Worm (Caenorhabditis elegans): ENCODE data around the gene lmtr-2.

The lmtr-2 gene

DNA sequence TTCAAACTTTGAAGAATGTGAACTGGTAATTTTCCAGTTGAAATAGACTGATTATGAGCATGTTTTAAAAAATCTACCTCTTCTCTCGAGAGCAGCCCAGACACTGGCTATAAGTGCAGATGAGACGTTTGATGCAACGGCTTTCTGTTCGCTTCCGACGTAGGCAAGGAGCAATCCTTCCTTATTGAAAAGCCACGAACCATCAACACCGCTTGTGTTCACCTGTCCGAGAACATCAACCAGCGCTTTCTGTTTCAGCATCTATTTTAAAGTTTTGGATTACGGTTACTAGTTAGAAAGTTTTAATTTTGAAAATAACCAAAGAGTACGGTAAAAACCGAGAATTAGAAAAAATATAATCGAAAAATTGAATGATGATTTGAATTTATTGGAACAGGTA is at the start of gene lmtr-2:
Gene lmtr-2, minus strand, starts transcription at position 261 of the 400 bp plus-strand sequence.
- no peak for TF ChIP-seq unc-62 (GFP tag; optimal IDR thresholded peaks at IDR 0.05)
- TF ChIP-seq nhr-237 (tag; optimal IDR thresholded peaks at IDR 0.05) = no peak
- TF ChIP-seq mdl-1 (tag; optimal IDR thresholded peaks at IDR 0.05) = no peak
- no peak for TF ChIP-seq lin-13 (GFP tag; optimal IDR thresholded peaks at IDR 0.05)
- TF ChIP-seq elt-1 (tag; optimal IDR thresholded peaks at IDR 0.05) = no peak
- no peak for TF ChIP-seq nhr-21 (tag; optimal IDR thresholded peaks at IDR 0.05)

DNA sequence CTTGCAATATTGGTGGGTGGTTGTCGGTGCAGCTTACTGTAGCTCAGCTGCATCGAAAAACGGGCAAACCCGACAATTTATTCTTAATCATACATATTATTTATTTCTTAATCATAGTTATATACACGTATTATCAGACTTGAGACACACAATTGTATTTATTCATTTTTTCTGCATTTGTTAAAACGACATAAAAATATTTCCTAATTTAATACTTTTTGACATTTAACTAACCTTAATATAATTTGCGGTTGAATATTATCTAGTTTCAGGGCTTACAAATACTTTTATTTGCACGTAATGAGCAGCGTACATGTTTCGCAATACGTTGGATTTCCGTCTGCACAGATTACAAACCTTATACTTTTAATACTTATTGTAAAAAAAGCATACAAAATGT is 47.5 kb upstream of the lmtr-2 start, which contains the start of gene str-138:
Gene str-138, plus strand, starts transcription at position 301 of the 400 bp plus-strand sequence.
- TF ChIP-seq lin-39 (tag; optimal IDR thresholded peaks at IDR 0.05) (no peak), unc-39 (tag; optimal IDR thresholded peaks at IDR 0.05) (no peak), nhr-21 (tag; optimal IDR thresholded peaks at IDR 0.05) (no peak), R02D3.7 (tag; optimal IDR thresholded peaks at IDR 0.05) (no peak), dmd-4 (tag; optimal IDR thresholded peaks at IDR 0.05) (no peak), ceh-16 (tag; optimal IDR thresholded peaks at IDR 0.05) (no peak), peb-1 (tag; optimal IDR thresholded peaks at IDR 0.05) (no peak), mbf-1 (tag; optimal IDR thresholded peaks at IDR 0.05) (no peak), mdl-1 (tag; optimal IDR thresholded peaks at IDR 0.05) (no peak), elt-3 (tag; optimal IDR thresholded peaks at IDR 0.05) (no peak), nhr-10 (tag; optimal IDR thresholded peaks at IDR 0.05) (no peak), unc-62 (GFP tag; optimal IDR thresholded peaks at IDR 0.05) (no peak), fos-1 (tag; optimal IDR thresholded peaks at IDR 0.05) (no peak)

DNA sequence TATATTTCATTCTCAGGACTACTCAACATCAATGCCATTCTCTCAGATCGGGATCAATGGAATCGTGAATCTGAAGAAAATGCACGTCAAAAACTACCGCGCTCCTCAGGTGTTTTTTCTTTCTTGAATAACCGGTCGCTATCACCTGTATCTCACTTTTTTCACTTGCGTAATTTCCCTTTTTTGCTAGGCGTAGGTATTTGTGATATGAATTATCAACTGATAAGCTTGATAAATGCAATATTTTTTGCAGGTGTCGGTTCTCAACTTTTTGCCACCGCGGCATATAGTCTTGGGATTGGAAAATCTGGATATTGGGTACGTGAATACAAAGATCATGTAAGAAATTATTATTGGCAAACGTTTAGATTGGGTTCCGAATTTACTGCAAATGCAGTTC is 44.3 kb upstream of the lmtr-2 start:
- TF ChIP-seq blmp-1 (tag; optimal IDR thresholded peaks at IDR 0.05; ENCODE audit: insufficient read depth) (peak; percentile 14), C34F6.9 (tag; optimal IDR thresholded peaks at IDR 0.05) (no peak)

- TF ChIP-seq ztf-11 (tag; optimal IDR thresholded peaks at IDR 0.05) = no peak
- no peak for TF ChIP-seq nhr-129 (tag; optimal IDR thresholded peaks at IDR 0.05)
- no peak for TF ChIP-seq mbf-1 (tag; optimal IDR thresholded peaks at IDR 0.05)
- TF ChIP-seq lsy-2 (tag; optimal IDR thresholded peaks at IDR 0.05) = no peak
- no peak for TF ChIP-seq nhr-77 (tag; optimal IDR thresholded peaks at IDR 0.05)
- TF ChIP-seq ama-1 (optimal IDR thresholded peaks at IDR 0.05) = no peak
- TF ChIP-seq nhr-21 (tag; optimal IDR thresholded peaks at IDR 0.05) = no peak
- TF ChIP-seq nhr-11 (tag; optimal IDR thresholded peaks at IDR 0.05) = no peak
- no peak for TF ChIP-seq Y55F3AM.14 (GFP tag; optimal IDR thresholded peaks at IDR 0.05)
- no peak for TF ChIP-seq mab-5 (tag; optimal IDR thresholded peaks at IDR 0.05)
- no peak for TF ChIP-seq gmeb-1 (tag; optimal IDR thresholded peaks at IDR 0.05)
- no peak for TF ChIP-seq nhr-237 (tag; optimal IDR thresholded peaks at IDR 0.05)
- no peak for TF ChIP-seq unc-62 (GFP tag; optimal IDR thresholded peaks at IDR 0.05)
Observed at ce11 chrV:8054130-8054529, 43.2 kb upstream of the lmtr-2 start, which contains the start of gene ZC513.2. TSS of gene ZC513.2 (plus strand) at chrV:8054430.

DNA sequence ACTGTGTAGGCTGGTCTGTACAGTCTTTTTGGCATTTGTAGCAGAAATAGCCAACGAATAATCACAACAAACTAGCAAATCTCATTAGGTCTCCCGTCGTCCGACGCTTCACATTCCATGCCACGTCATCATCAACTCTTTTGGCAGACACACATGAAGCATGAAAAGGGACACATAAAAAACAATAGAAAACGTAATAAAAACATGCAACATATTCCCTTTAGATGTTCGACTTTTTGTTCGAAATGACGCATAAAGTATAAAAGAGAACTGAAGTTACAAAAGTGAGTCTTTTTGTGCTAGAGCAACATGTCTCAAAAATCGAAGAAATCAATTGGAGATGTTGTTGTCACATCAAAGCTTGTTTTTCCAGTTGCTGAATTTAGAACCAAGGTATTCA is 40.9 kb upstream of the lmtr-2 start, which contains the start of gene sth-1:
Gene sth-1, plus strand, starts transcription at position 301 of the 400 bp plus-strand sequence.
- no peak for TF ChIP-seq sma-9 (GFP tag; optimal IDR thresholded peaks at IDR 0.05)
- TF ChIP-seq sma-9 (tag; optimal IDR thresholded peaks at IDR 0.05) = no peak
- TF ChIP-seq ZK546.5 (tag; optimal IDR thresholded peaks at IDR 0.05) = no peak
- no peak for TF ChIP-seq fos-1 (tag; optimal IDR thresholded peaks at IDR 0.05)
- no peak for TF ChIP-seq ceh-82 (tag; optimal IDR thresholded peaks at IDR 0.05)
- no peak for TF ChIP-seq alr-1 (tag; optimal IDR thresholded peaks at IDR 0.05)
- no peak for TF ChIP-seq peb-1 (tag; optimal IDR thresholded peaks at IDR 0.05)
- no peak for TF ChIP-seq lin-39 (tag; optimal IDR thresholded peaks at IDR 0.05)
- no peak for TF ChIP-seq mab-5 (tag; optimal IDR thresholded peaks at IDR 0.05)
- TF ChIP-seq blmp-1 (tag; optimal IDR thresholded peaks at IDR 0.05; ENCODE audit: insufficient read depth) = no peak
- TF ChIP-seq elt-1 (tag; optimal IDR thresholded peaks at IDR 0.05) = no peak
- no peak for TF ChIP-seq C34F6.9 (tag; optimal IDR thresholded peaks at IDR 0.05)

DNA sequence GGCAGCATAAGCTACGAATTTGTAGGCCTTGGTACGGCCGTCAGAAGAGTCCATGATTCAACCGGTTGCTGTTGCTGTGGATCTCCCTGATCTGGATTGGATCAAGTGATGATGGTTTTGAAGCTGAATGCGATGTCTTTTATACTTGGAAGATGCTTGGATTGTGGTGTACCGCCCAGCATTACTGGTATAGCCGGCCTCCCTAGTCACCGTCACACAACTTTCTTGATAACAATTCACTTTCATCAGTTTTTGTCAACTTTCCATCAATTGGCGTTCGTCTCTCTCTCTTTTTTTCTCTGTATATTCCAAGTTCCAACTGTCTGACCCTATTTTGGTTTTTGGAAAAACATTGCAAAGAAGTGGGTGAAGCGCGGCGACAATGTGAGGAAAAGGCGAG is 39.9 kb upstream of the lmtr-2 start, which contains the start of gene col-43:
Gene col-43, minus strand, starts transcription at position 101 of the 400 bp plus-strand sequence.
- TF ChIP-seq ceh-16 (tag; optimal IDR thresholded peaks at IDR 0.05) (no peak), ztf-1 (GFP tag; conservative IDR thresholded peaks at IDR 0.05) (no peak), blmp-1 (tag; optimal IDR thresholded peaks at IDR 0.05; ENCODE audit: insufficient read depth) (no peak), ama-1 (optimal IDR thresholded peaks at IDR 0.05) (no peak), nhr-10 (tag; optimal IDR thresholded peaks at IDR 0.05) (no peak), alr-1 (tag; optimal IDR thresholded peaks at IDR 0.05) (no peak), ceh-82 (tag; optimal IDR thresholded peaks at IDR 0.05) (no peak), nhr-237 (tag; optimal IDR thresholded peaks at IDR 0.05) (no peak), unc-62 (GFP tag; optimal IDR thresholded peaks at IDR 0.05) (no peak), nhr-25 (tag; optimal IDR thresholded peaks at IDR 0.05) (no peak), unc-39 (tag; optimal IDR thresholded peaks at IDR 0.05) (no peak)

Data from whole organism, L2 larva.